Fruit fly (Drosophila melanogaster) whole organism, embryonic: ENCODE results near the gene CG15725.

Experiments
- Aef1 ChIP-seq: fragments of 200-800 bp; sonication (Bioruptor generic); IDR thresholded peaks from 3 replicates; pipeline ENCODE4 v1.3.6; 2022; ENCODE audit warnings: missing biosample characterization, missing genetic modification characterization
- Atf3 ChIP-seq: fragments of 200-800 bp; sonication (Bioruptor generic); optimal IDR thresholded peaks from 3 replicates; lab custom pipeline; 2016; ENCODE audit warnings: missing biosample characterization, missing genetic modification characterization
- CG10267 ChIP-seq: fragments of 200-800 bp; sonication (Bioruptor generic); optimal IDR thresholded peaks from 2 replicates; lab custom pipeline; 2018; ENCODE audit warnings: missing biosample characterization, mild to moderate bottlenecking, missing genetic modification characterization, moderate library complexity
- CG10654 ChIP-seq: fragments of 200-800 bp; sonication (Bioruptor generic); optimal IDR thresholded peaks from 2 replicates; lab custom pipeline; 2016; ENCODE audit warnings: missing biosample characterization, missing genetic modification characterization
- CG11723 ChIP-seq: fragments of 200-800 bp; sonication (Bioruptor generic); optimal IDR thresholded peaks from 2 replicates; lab custom pipeline; 2017; ENCODE audit warnings: missing biosample characterization, mild to moderate bottlenecking, missing genetic modification characterization
- CG13123 ChIP-seq: fragments of 200-800 bp; sonication (Bioruptor generic); optimal IDR thresholded peaks from 2 replicates; lab custom pipeline; 2016; ENCODE audit warnings: missing biosample characterization, missing genetic modification characterization
- CG14965 ChIP-seq: fragments of 200-800 bp; sonication (Bioruptor generic); optimal IDR thresholded peaks from 2 replicates; lab custom pipeline; 2016; ENCODE audit warnings: missing biosample characterization, missing genetic modification characterization, borderline replicate concordance
- CG15696 ChIP-seq: fragments of 200-800 bp; sonication (Bioruptor generic); optimal IDR thresholded peaks from 2 replicates; lab custom pipeline; 2019; ENCODE audit warnings: missing biosample characterization, mild to moderate bottlenecking, missing genetic modification characterization, moderate library complexity
- CG16779 ChIP-seq: fragments of 200-800 bp; sonication (Bioruptor generic); IDR thresholded peaks from 2 replicates; pipeline ENCODE4 v1.3.6; 2022; ENCODE audit warnings: missing biosample characterization, missing genetic modification characterization
- CG17359 ChIP-seq: fragments of 200-800 bp; sonication (Bioruptor generic); optimal IDR thresholded peaks from 3 replicates; lab custom pipeline; 2018; ENCODE audit warnings: missing biosample characterization, mild to moderate bottlenecking, missing genetic modification characterization, moderate library complexity
- CG17829 ChIP-seq: fragments of 200-800 bp; optimal IDR thresholded peaks from 2 replicates; lab custom pipeline; 2019; ENCODE audit warnings: missing biosample characterization, mild to moderate bottlenecking, missing genetic modification characterization, moderate library complexity
- CG2889 ChIP-seq: fragments of 200-800 bp; sonication (Bioruptor generic); IDR thresholded peaks from 3 replicates; pipeline ENCODE4 v1.3.6; 2022; ENCODE audit warnings: missing biosample characterization, missing genetic modification characterization
- CG31388 ChIP-seq: fragments of 200-800 bp; sonication (Bioruptor generic); optimal IDR thresholded peaks from 2 replicates; lab custom pipeline; 2016; ENCODE audit warnings: missing biosample characterization, missing genetic modification characterization
- CG32767 ChIP-seq: fragments of 200-800 bp; sonication (Bioruptor generic); IDR thresholded peaks from 2 replicates; pipeline ENCODE4 v1.3.6; 2022; ENCODE audit warnings: missing biosample characterization, missing genetic modification characterization
- CG34224 ChIP-seq: fragments of 200-800 bp; sonication (Bioruptor generic); IDR thresholded peaks from 3 replicates; pipeline ENCODE4 v1.3.6; 2022; ENCODE audit warnings: missing biosample characterization, missing genetic modification characterization; ENCODE audit not compliant: partially characterized antibody
- CG5245 ChIP-seq: fragments of 200-800 bp; sonication (Bioruptor generic); optimal IDR thresholded peaks from 3 replicates; lab custom pipeline; 2016; ENCODE audit warnings: missing biosample characterization, missing genetic modification characterization
- CG6854 ChIP-seq: fragments of 200-800 bp; sonication (Bioruptor generic); optimal IDR thresholded peaks from 3 replicates; lab custom pipeline; 2017; ENCODE audit warnings: missing biosample characterization, mild to moderate bottlenecking, missing genetic modification characterization
- CG7556 ChIP-seq: fragments of 200-800 bp; sonication (Bioruptor generic); optimal IDR thresholded peaks from 2 replicates; lab custom pipeline; 2017; ENCODE audit warnings: missing biosample characterization, mild to moderate bottlenecking, missing genetic modification characterization
- CG8944 ChIP-seq: fragments of 200-800 bp; sonication (Bioruptor generic); optimal IDR thresholded peaks from 3 replicates; lab custom pipeline; 2016; ENCODE audit warnings: missing biosample characterization, missing genetic modification characterization
- CG9609 ChIP-seq: fragments of 200-800 bp; sonication (Bioruptor generic); optimal IDR thresholded peaks from 3 replicates; lab custom pipeline; 2016; ENCODE audit warnings: missing biosample characterization, missing genetic modification characterization
- CrebB ChIP-seq: fragments of 200-800 bp; sonication (Bioruptor generic); optimal IDR thresholded peaks from 3 replicates; lab custom pipeline; 2018; ENCODE audit warnings: missing biosample characterization, mild to moderate bottlenecking, missing genetic modification characterization
- D ChIP-seq, 2 experiments: fragments of 200-800 bp in 1 of 2; fragments of >200 bp in 1 of 2; sonication (Bioruptor generic) in 1 of 2; optimal IDR thresholded peaks; 2 replicates in 1 of 2; 3 replicates in 1 of 2; lab custom pipeline; 2017; ENCODE audit warnings: mild to moderate bottlenecking in 1 of 2, missing biosample characterization in 1 of 2, missing genetic modification characterization in 1 of 2, missing genetic modification reagents in 1 of 2
- Dp ChIP-seq: fragments of 200-800 bp; sonication (Bioruptor generic); optimal IDR thresholded peaks from 2 replicates; lab custom pipeline; 2018; ENCODE audit warnings: missing biosample characterization, mild to moderate bottlenecking, missing genetic modification characterization, moderate library complexity
- E2f2 ChIP-seq: fragments of 200-800 bp; sonication (Bioruptor generic); IDR thresholded peaks from 2 replicates; pipeline ENCODE4 v1.3.6; 2022; ENCODE audit warnings: missing biosample characterization, missing genetic modification characterization
- Gsc ChIP-seq: fragments of 200-800 bp; sonication (Bioruptor generic); IDR thresholded peaks from 2 replicates; pipeline ENCODE4 v1.3.6; 2022; ENCODE audit warnings: missing biosample characterization, missing genetic modification characterization
- H2.0 ChIP-seq: fragments of 200-800 bp; sonication (Bioruptor generic); IDR thresholded peaks from 2 replicates; pipeline ENCODE4 v1.3.6; 2022; ENCODE audit warnings: missing biosample characterization, missing genetic modification characterization
- HHEX ChIP-seq: fragments of 200-800 bp; sonication (Bioruptor generic); optimal IDR thresholded peaks from 3 replicates; lab custom pipeline; 2017; ENCODE audit warnings: missing biosample characterization, mild to moderate bottlenecking, missing genetic modification characterization, missing genetic modification reagents
- Jarid2 ChIP-seq: fragments of 200-800 bp; sonication (Bioruptor generic); optimal IDR thresholded peaks from 3 replicates; lab custom pipeline; 2017; ENCODE audit warnings: mild to moderate bottlenecking, missing biosample characterization, missing genetic modification reagents, missing genetic modification characterization
- Mrtf ChIP-seq: fragments of 200-800 bp; sonication (Bioruptor generic); IDR thresholded peaks from 3 replicates; pipeline ENCODE4 v1.3.6; 2022; ENCODE audit warnings: missing biosample characterization, missing genetic modification characterization
- NC2β ChIP-seq: fragments of 200-800 bp; sonication (Bioruptor generic); optimal IDR thresholded peaks from 2 replicates; lab custom pipeline; 2016; ENCODE audit warnings: missing biosample characterization, missing genetic modification characterization
- ac ChIP-seq: fragments of 200-800 bp; sonication (Bioruptor generic); optimal IDR thresholded peaks from 3 replicates; lab custom pipeline; 2017; ENCODE audit warnings: missing biosample characterization, mild to moderate bottlenecking, missing genetic modification characterization
- ara ChIP-seq: fragments of 200-800 bp; sonication (Bioruptor generic); IDR thresholded peaks from 2 replicates; pipeline ENCODE4 v1.3.6; 2022; ENCODE audit warnings: missing biosample characterization, missing genetic modification characterization
- chm ChIP-seq: fragments of 200-800 bp; sonication (Bioruptor generic); IDR thresholded peaks from 2 replicates; pipeline ENCODE4 v1.3.6; 2022; ENCODE audit warnings: missing biosample characterization, missing genetic modification characterization
- dmrt11E ChIP-seq: fragments of 200-800 bp; sonication (Bioruptor generic); optimal IDR thresholded peaks from 3 replicates; lab custom pipeline; 2018; ENCODE audit warnings: missing biosample characterization, mild to moderate bottlenecking, missing genetic modification characterization, moderate library complexity
- dpn ChIP-seq, 2 experiments: fragments of 200-800 bp; sonication (Bioruptor generic); optimal IDR thresholded peaks; 3 replicates each; lab custom pipeline; 2016; ENCODE audit warnings: missing biosample characterization in 2 of 2, missing genetic modification characterization in 2 of 2
- exex ChIP-seq: fragments of 200-800 bp; sonication (Bioruptor generic); optimal IDR thresholded peaks from 4 replicates; lab custom pipeline; 2018; ENCODE audit warnings: missing biosample characterization, mild to moderate bottlenecking, missing genetic modification characterization, moderate library complexity
- eyg ChIP-seq: fragments of 200-800 bp; sonication (Bioruptor generic); optimal IDR thresholded peaks from 3 replicates; lab custom pipeline; 2016; ENCODE audit warnings: missing biosample characterization, missing genetic modification characterization
- gcm2 ChIP-seq: fragments of 200-800 bp; sonication (Bioruptor generic); optimal IDR thresholded peaks from 2 replicates; lab custom pipeline; 2016; ENCODE audit warnings: missing biosample characterization, missing genetic modification characterization
- gfzf ChIP-seq: fragments of 200-800 bp; sonication (Bioruptor generic); optimal IDR thresholded peaks from 2 replicates; lab custom pipeline; 2016; ENCODE audit warnings: missing biosample characterization, mild to moderate bottlenecking, missing genetic modification characterization, moderate library complexity
- gsb ChIP-seq: fragments of 200-800 bp; sonication (Bioruptor generic); IDR thresholded peaks from 2 replicates; pipeline ENCODE4 v1.3.6; 2022; ENCODE audit warnings: missing biosample characterization, missing genetic modification characterization
- hb ChIP-seq: fragments of 200-800 bp; sonication (Bioruptor generic); IDR thresholded peaks from 3 replicates; pipeline ENCODE4 v1.3.6; 2022; ENCODE audit warnings: missing biosample characterization, missing genetic modification characterization; ENCODE audit not compliant: partially characterized antibody
- hth ChIP-seq: fragments of >200 bp; optimal IDR thresholded peaks from 2 replicates; lab custom pipeline; 2017; ENCODE audit warnings: inconsistent platforms
- pb ChIP-seq: fragments of 200-800 bp; sonication (Bioruptor generic); optimal IDR thresholded peaks from 3 replicates; lab custom pipeline; 2016; ENCODE audit warnings: missing biosample characterization, missing genetic modification characterization
- pfk ChIP-seq: fragments of 200-800 bp; sonication (Bioruptor generic); optimal IDR thresholded peaks from 2 replicates; lab custom pipeline; 2018; ENCODE audit warnings: missing biosample characterization, mild to moderate bottlenecking, missing genetic modification characterization, moderate library complexity
- prd ChIP-seq, 3 experiments: fragments of >200 bp in 2 of 3; fragments of 200-800 bp in 1 of 3; sonication (Bioruptor generic) in 1 of 3; optimal IDR thresholded peaks in 2 of 3; IDR thresholded peaks in 1 of 3; 2 replicates in 2 of 3; 3 replicates in 1 of 3; pipeline versions ENCODE4 v1.3.6 to Lab custom; 2017 to 2022; ENCODE audit warnings: missing biosample characterization in 1 of 3, missing genetic modification characterization in 1 of 3
- rib ChIP-seq: fragments of 200-800 bp; sonication (Bioruptor generic); IDR thresholded peaks from 2 replicates; pipeline ENCODE4 v1.3.6; 2022; ENCODE audit warnings: missing biosample characterization, missing genetic modification characterization
- sisA ChIP-seq: fragments of 200-800 bp; sonication (Bioruptor generic); IDR thresholded peaks from 2 replicates; pipeline ENCODE4 v1.3.6; 2022; ENCODE audit warnings: missing biosample characterization, missing genetic modification characterization
- slou ChIP-seq: fragments of 200-800 bp; sonication (Bioruptor generic); optimal IDR thresholded peaks from 3 replicates; lab custom pipeline; 2016; ENCODE audit warnings: missing biosample characterization, missing genetic modification characterization
- zen ChIP-seq: fragments of 200-800 bp; sonication (Bioruptor generic); optimal IDR thresholded peaks from 3 replicates; lab custom pipeline; 2018; ENCODE audit warnings: missing biosample characterization, mild to moderate bottlenecking, missing genetic modification characterization, moderate library complexity

The CG15725 gene

dm6 chrX:12665112-12665795 is 40.4 kb upstream of the CG15725 start (continued):
- TF ChIP-seq CrebB (peak; percentile 86), slou (GFP tag; lab: Kevin White, UChicago) (peak; percentile 82), CG9609 (peak; percentile 62), CG5245 (GFP tag; lab: Kevin White, UChicago) (peak; percentile 77), dmrt11E (tag; lab: Kevin White, UChicago) (peak; percentile 91), eyg (no peak), NC2β (GFP tag; lab: Kevin White, UChicago) (peak; percentile 63), D (optimal IDR thresholded peaks at IDR 0.05; lab: Kevin White, UChicago) (no peak), D (GFP tag; optimal IDR thresholded peaks at IDR 0.05; lab: Kevin White, UChicago) (peak; percentile 89), CG10654 (GFP tag; lab: Kevin White, UChicago) (peak; percentile 83), dpn (GFP tag; optimal IDR thresholded peaks at IDR 0.05; lab: Kevin White, UChicago) (peak; percentile 73 to 90), rib (GFP tag; lab: Robert Waterston, UW) (0 out of 2 replicates have a peak, but pooled peaks have one; percentile 72), CG14965 (GFP tag; lab: Kevin White, UChicago) (no peak), CG17829 (tag; lab: Kevin White, UChicago) (peak; percentile 90), CG17359 (tag; lab: Kevin White, UChicago) (peak; percentile 91), CG16779 (peak; percentile 92), CG6854 (GFP tag; lab: Kevin White, UChicago) (peak; percentile 70), sisA (GFP tag; lab: Robert Waterston, UW) (peak; percentile 92), Gsc (no peak), ara (GFP tag; lab: Robert Waterston, UW) (peak; percentile 94), CG13123 (GFP tag; lab: Kevin White, UChicago) (peak; percentile 72), Dp (GFP tag; lab: Kevin White, UChicago) (no peak), CG34224 (GFP tag; lab: Robert Waterston, UW) (no peak), zen (tag; lab: Kevin White, UChicago) (peak; percentile 74), CG8944 (GFP tag; lab: Kevin White, UChicago) (peak; percentile 23), chm (GFP tag; lab: Robert Waterston, UW) (peak; percentile 84), hth (lab: Kevin White, UChicago) (no peak), H2.0 (GFP tag; lab: Robert Waterston, UW) (peak; percentile 90), CG32767 (GFP tag; lab: Robert Waterston, UW) (peak; percentile 88), CG15696 (peak; percentile 82), prd (optimal IDR thresholded peaks at IDR 0.05; lab: Kevin White, UChicago) (no peak), prd (GFP tag; IDR thresholded peaks at IDR 0.05; lab: Robert Waterston, UW) (peak; percentile 94), hb (GFP tag; lab: Robert Waterston, UW) (no peak), pfk (GFP tag; lab: Kevin White, UChicago) (peak; percentile 10), Aef1 (GFP tag; lab: Robert Waterston, UW) (peak; percentile 90), Mrtf (GFP tag; lab: Robert Waterston, UW) (peak; percentile 88), Atf3 (GFP tag; lab: Kevin White, UChicago) (peak; percentile 56), exex (tag; lab: Kevin White, UChicago) (peak; percentile 46), gsb (GFP tag; lab: Robert Waterston, UW) (peak; percentile 86), CG2889 (GFP tag; lab: Robert Waterston, UW) (peak; percentile 86), Jarid2 (peak; percentile 62), ac (GFP tag; lab: Kevin White, UChicago) (peak; percentile 64), CG31388 (GFP tag; lab: Kevin White, UChicago) (peak; percentile 45), pb (GFP tag; lab: Kevin White, UChicago) (peak; percentile 16), gcm2 (peak; percentile 3), E2f2 (GFP tag; lab: Robert Waterston, UW) (peak; percentile 67), HHEX (GFP tag; lab: Kevin White, UChicago) (peak; percentile 88), CG7556 (GFP tag; lab: Kevin White, UChicago) (peak; percentile 90), CG10267 (peak; percentile 83), gfzf (no peak), CG11723 (GFP tag; lab: Kevin White, UChicago) (peak; percentile 67)
